Worm (Caenorhabditis elegans) whole organism, early embryonic: ENCODE results near the gene Y41D4A.7.

Source experiments
- F13C5.2 ChIP-seq: sonication (generic microtip); optimal IDR thresholded peaks from 2 replicates; lab custom pipeline; 2017; ENCODE audit warnings: mild to moderate bottlenecking, missing genetic modification characterization, inconsistent platforms, missing compliant biosample characterization
- aly-1 ChIP-seq: sonication (generic microtip); optimal IDR thresholded peaks from 2 replicates; lab custom pipeline; 2016; ENCODE audit warnings: missing genetic modification characterization, missing compliant biosample characterization

DNA sequence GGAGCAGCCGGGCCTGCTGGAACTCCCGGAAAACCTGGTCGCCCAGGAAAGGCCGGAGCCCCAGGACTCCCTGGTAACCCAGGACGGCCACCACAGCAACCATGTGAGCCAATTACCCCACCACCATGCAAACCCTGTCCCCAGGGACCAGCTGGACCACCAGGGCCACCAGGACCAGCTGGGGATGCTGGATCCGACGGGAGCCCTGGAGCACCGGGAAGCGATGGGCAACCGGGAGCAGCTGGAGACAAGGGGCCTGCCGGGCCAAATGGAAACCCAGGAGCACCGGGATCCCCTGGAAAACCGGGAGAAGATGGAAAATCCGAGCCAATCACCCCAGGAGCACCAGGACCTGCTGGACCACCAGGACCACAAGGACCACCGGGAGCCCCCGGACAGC lies 7.7 kb upstream of the Y41D4A.7 start:
- TF ChIP-seq aly-1 (tag; lab: Kevin White, UChicago), result peak; percentile 75
- TF ChIP-seq F13C5.2 (tag; lab: Kevin White, UChicago), result no peak
